Fruit fly (Drosophila melanogaster) S2 (cell line): ENCODE results near the gene CG31211.

Source experiments
- CG8478 ChIP-seq: fragments of >200 bp; optimal IDR thresholded peaks from 2 replicates; lab custom pipeline; 2018
- CTCF ChIP-seq, 2 experiments: fragments of >200 bp; optimal IDR thresholded peaks; 2 replicates each; lab custom pipeline; 2018

DNA sequence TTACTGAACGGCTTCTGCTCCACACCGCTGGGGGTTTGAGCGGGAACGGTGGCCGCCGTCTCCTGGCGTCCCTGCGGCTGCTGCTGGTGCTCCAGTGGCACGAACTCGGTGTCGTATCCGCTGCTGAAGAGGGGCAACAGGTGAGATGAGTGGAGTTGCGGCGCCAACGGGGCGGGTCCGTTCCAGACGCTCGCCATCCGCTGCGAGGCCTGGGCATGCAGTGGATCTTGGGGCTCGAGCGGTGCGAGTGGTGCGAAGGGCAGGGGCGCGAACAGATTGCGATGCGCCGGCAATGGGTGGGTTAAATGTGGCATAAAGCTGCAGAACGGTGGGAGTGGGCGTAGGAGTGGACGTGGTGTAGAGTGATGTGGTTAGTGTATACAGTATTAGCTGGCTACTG lies 39.7 kb downstream of the CG31211 start:
- no peak for TF ChIP-seq CTCF (optimal IDR thresholded peaks at IDR 0.05; lab: Kevin White, UChicago)
- TF ChIP-seq CG8478, result no peak
